Worm (Caenorhabditis elegans) whole organism, early embryonic: ENCODE data around the gene W05H5.1.
"Not testable (repeated sequence)": the region's sequence is repeated elsewhere in the genome, so short reads cannot be mapped to it uniquely, and the experiment has no call there.

Experiments used
- aly-1 ChIP-seq: sonication (generic microtip); optimal IDR thresholded peaks from 2 replicates; lab custom pipeline; 2016; ENCODE audit warnings: missing genetic modification characterization, missing compliant biosample characterization
- ama-1 ChIP-seq: fragments of 150-350 bp; optimal IDR thresholded peaks from 2 replicates; lab custom pipeline; 2014
- ceh-13 ChIP-seq: fragments of 200-800 bp; sonication (Bioruptor generic); optimal IDR thresholded peaks from 2 replicates; lab custom pipeline; 2018; ENCODE audit warnings: mild to moderate bottlenecking, missing genetic modification characterization, missing compliant biosample characterization
- ceh-36 ChIP-seq: sonication (generic microtip); optimal IDR thresholded peaks from 2 replicates; lab custom pipeline; 2016; ENCODE audit warnings: missing genetic modification characterization, inconsistent platforms, missing compliant biosample characterization
- ets-7 ChIP-seq: sonication (generic microtip); optimal IDR thresholded peaks from 2 replicates; lab custom pipeline; 2016; ENCODE audit warnings: missing genotype, missing genetic modification characterization, missing compliant biosample characterization
- flt-1 ChIP-seq: fragments of 200-800 bp; sonication (Bioruptor generic); IDR thresholded peaks from 2 replicates; pipeline ENCODE4 v1.3.6; 2022; ENCODE audit warnings: missing genetic modification characterization, missing compliant biosample characterization
- tbx-11 ChIP-seq: fragments of 200-800 bp; sonication (Bioruptor generic); IDR thresholded peaks from 2 replicates; pipeline ENCODE4 v1.3.6; 2022; ENCODE audit warnings: missing genetic modification characterization, missing compliant biosample characterization
- tbx-37 ChIP-seq: fragments of 200-800 bp; sonication (Bioruptor generic); conservative IDR thresholded peaks from 2 replicates; pipeline ENCODE4 v1.3.6; 2022; ENCODE audit warnings: missing genetic modification reagents, missing genetic modification characterization, missing compliant biosample characterization
- tra-4 ChIP-seq: sonication (generic microtip); optimal IDR thresholded peaks from 2 replicates; lab custom pipeline; 2017; ENCODE audit warnings: missing genetic modification characterization, missing compliant biosample characterization

DNA sequence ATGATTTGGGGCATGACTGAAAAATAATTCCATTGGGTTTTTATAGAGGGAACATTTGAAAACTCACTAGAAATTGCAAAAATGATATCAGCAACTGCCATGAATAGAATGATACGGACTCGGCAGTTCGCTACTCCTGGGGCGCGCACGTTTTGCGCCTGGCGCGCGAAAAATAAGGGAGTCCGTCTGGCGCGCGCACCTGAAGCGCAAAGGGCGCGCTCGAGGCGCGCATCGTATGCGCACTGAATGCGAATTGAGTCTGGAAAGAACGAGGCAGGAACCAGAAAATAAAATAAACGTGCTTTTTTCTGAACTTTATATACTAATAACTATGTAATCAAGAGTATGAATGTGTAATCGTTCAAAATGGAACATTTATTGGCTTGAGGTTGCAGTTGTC lies 3.4 kb downstream of the W05H5.1 start, which contains the start of gene Y57A10C.10:
- not testable (repeated sequence) for TF ChIP-seq ama-1; tbx-37 (GFP tag; lab: Robert Waterston, UW); flt-1 (GFP tag; lab: Robert Waterston, UW); ets-7; ceh-13 (GFP tag; lab: Kevin White, UChicago); tbx-11; aly-1 (tag; lab: Kevin White, UChicago); ceh-36; tra-4 (tag; lab: Kevin White, UChicago)
